Fruit fly (Drosophila melanogaster) whole organism, embryonic: Measurements from ENCODE around the gene Ubc7.

Experiments
- Adf1 ChIP-seq: fragments of 200-800 bp; sonication (Bioruptor generic); IDR thresholded peaks from 2 replicates; pipeline ENCODE4 v1.3.6; 2022; ENCODE audit warnings: missing biosample characterization, missing genetic modification characterization
- Bteb2 ChIP-seq: fragments of 200-800 bp; sonication (Bioruptor generic); optimal IDR thresholded peaks from 2 replicates; lab custom pipeline; 2016; ENCODE audit warnings: missing biosample characterization, missing genetic modification characterization
- CG10147 ChIP-seq: fragments of 200-800 bp; sonication (Bioruptor generic); optimal IDR thresholded peaks from 2 replicates; lab custom pipeline; 2019; ENCODE audit warnings: missing biosample characterization, mild to moderate bottlenecking, missing genetic modification characterization, moderate library complexity
- CG10366 ChIP-seq: fragments of 200-800 bp; sonication (Bioruptor generic); IDR thresholded peaks from 2 replicates; pipeline ENCODE4 v1.3.6; 2022; ENCODE audit warnings: missing biosample characterization, missing genetic modification characterization
- CG10431 ChIP-seq: fragments of 200-800 bp; sonication (Bioruptor generic); optimal IDR thresholded peaks from 3 replicates; lab custom pipeline; 2018; ENCODE audit warnings: missing biosample characterization, mild to moderate bottlenecking, missing genetic modification characterization
- CG11398 ChIP-seq: fragments of 200-800 bp; sonication (Bioruptor generic); optimal IDR thresholded peaks from 2 replicates; lab custom pipeline; 2016; ENCODE audit warnings: missing biosample characterization, missing genetic modification characterization
- CG14710 ChIP-seq: fragments of 200-800 bp; sonication (Bioruptor generic); optimal IDR thresholded peaks from 3 replicates; lab custom pipeline; 2019; ENCODE audit warnings: missing biosample characterization, mild to moderate bottlenecking, missing genetic modification characterization, moderate library complexity
- CG1602 ChIP-seq: fragments of 200-800 bp; sonication (Bioruptor generic); optimal IDR thresholded peaks from 3 replicates; lab custom pipeline; 2016; ENCODE audit warnings: missing biosample characterization, missing genetic modification characterization
- CG16813 ChIP-seq: fragments of 200-800 bp; sonication (Bioruptor generic); IDR thresholded peaks from 3 replicates; pipeline ENCODE4 v1.3.6; 2022; ENCODE audit warnings: missing biosample characterization, missing genetic modification characterization; ENCODE audit not compliant: partially characterized antibody
- CG17568 ChIP-seq: fragments of 200-800 bp; sonication (Bioruptor generic); optimal IDR thresholded peaks from 2 replicates; lab custom pipeline; 2018; ENCODE audit warnings: missing biosample characterization, mild to moderate bottlenecking, missing genetic modification characterization, moderate library complexity
- CG17802 ChIP-seq: fragments of 200-800 bp; sonication (Bioruptor generic); optimal IDR thresholded peaks from 2 replicates; lab custom pipeline; 2018; ENCODE audit warnings: missing biosample characterization, mild to moderate bottlenecking, missing genetic modification characterization, moderate library complexity
- CG18764 ChIP-seq: fragments of 200-800 bp; sonication (Bioruptor generic); optimal IDR thresholded peaks from 3 replicates; lab custom pipeline; 2016; ENCODE audit warnings: missing biosample characterization, missing genetic modification characterization
- CG2129 ChIP-seq: fragments of 200-800 bp; sonication (Bioruptor generic); IDR thresholded peaks from 2 replicates; pipeline ENCODE4 v1.3.6; 2022; ENCODE audit warnings: missing biosample characterization, missing genetic modification characterization; ENCODE audit not compliant: partially characterized antibody
- CG4360 ChIP-seq: fragments of 200-800 bp; sonication (Bioruptor generic); IDR thresholded peaks from 2 replicates; pipeline ENCODE4 v1.3.6; 2022; ENCODE audit warnings: missing biosample characterization, missing genetic modification characterization
- CG4707 ChIP-seq: fragments of 200-800 bp; sonication (Bioruptor generic); optimal IDR thresholded peaks from 2 replicates; lab custom pipeline; 2018; ENCODE audit warnings: missing biosample characterization, mild to moderate bottlenecking, missing genetic modification characterization, moderate library complexity
- CG4820 ChIP-seq: fragments of 200-800 bp; sonication (Bioruptor generic); optimal IDR thresholded peaks from 3 replicates; lab custom pipeline; 2016; ENCODE audit warnings: missing biosample characterization, missing genetic modification characterization
- CG6689 ChIP-seq: fragments of 200-800 bp; sonication (Bioruptor generic); IDR thresholded peaks from 2 replicates; pipeline ENCODE4 v1.3.6; 2022; ENCODE audit warnings: missing biosample characterization, missing genetic modification characterization
- CG6765 ChIP-seq: fragments of 200-800 bp; sonication (Bioruptor generic); optimal IDR thresholded peaks from 3 replicates; lab custom pipeline; 2017; ENCODE audit warnings: missing biosample characterization, mild to moderate bottlenecking, missing genetic modification characterization
- CG7963 ChIP-seq: fragments of 200-800 bp; sonication (Bioruptor generic); IDR thresholded peaks from 3 replicates; pipeline ENCODE4 v1.3.6; 2022; ENCODE audit warnings: missing biosample characterization, missing genetic modification characterization; ENCODE audit not compliant: partially characterized antibody
- CG8281 ChIP-seq: fragments of 200-800 bp; sonication (Bioruptor generic); optimal IDR thresholded peaks from 2 replicates; lab custom pipeline; 2018; ENCODE audit warnings: missing biosample characterization, mild to moderate bottlenecking, missing genetic modification characterization, moderate library complexity
- CTCF ChIP-seq: fragments of 200-800 bp; sonication (Bioruptor generic); optimal IDR thresholded peaks from 2 replicates; lab custom pipeline; 2017; ENCODE audit warnings: missing biosample characterization, mild to moderate bottlenecking, missing genetic modification characterization, moderate library complexity
- ERR ChIP-seq: fragments of 200-800 bp; sonication (Bioruptor generic); optimal IDR thresholded peaks from 2 replicates; lab custom pipeline; 2016; ENCODE audit warnings: missing biosample characterization, missing genetic modification characterization
- GATAe ChIP-seq: fragments of 200-800 bp; sonication (Bioruptor generic); conservative IDR thresholded peaks from 2 replicates; pipeline ENCODE4 v1.3.6; 2022; ENCODE audit warnings: missing biosample characterization, missing genetic modification characterization
- Gug ChIP-seq: fragments of 200-800 bp; sonication (Bioruptor generic); IDR thresholded peaks from 4 replicates; pipeline ENCODE4 v1.3.6; 2022; ENCODE audit warnings: missing biosample characterization, missing genetic modification characterization
- Hey ChIP-seq: fragments of 200-800 bp; sonication (Bioruptor generic); optimal IDR thresholded peaks from 3 replicates; lab custom pipeline; 2018; ENCODE audit warnings: missing biosample characterization, mild to moderate bottlenecking, missing genetic modification characterization
- Hr51 ChIP-seq, 2 experiments: fragments of 200-800 bp; sonication (Bioruptor generic); optimal IDR thresholded peaks; 2 replicates in 1 of 2; 3 replicates in 1 of 2; lab custom pipeline; 2016 to 2018; ENCODE audit warnings: missing biosample characterization in 2 of 2, missing genetic modification characterization in 2 of 2, mild to moderate bottlenecking in 1 of 2, moderate library complexity in 1 of 2
- Hr78 ChIP-seq, 2 experiments: fragments of 200-800 bp in 1 of 2; fragments of >200 bp in 1 of 2; sonication (Bioruptor generic) in 1 of 2; optimal IDR thresholded peaks; 2 replicates each; lab custom pipeline; 2017 to 2019; ENCODE audit warnings: missing biosample characterization in 2 of 2, missing genetic modification characterization in 2 of 2, mild to moderate bottlenecking in 1 of 2, moderate library complexity in 1 of 2
- Kr ChIP-seq: fragments of 200-800 bp; sonication (Bioruptor generic); optimal IDR thresholded peaks from 2 replicates; lab custom pipeline; 2017; ENCODE audit warnings: missing biosample characterization, mild to moderate bottlenecking, missing genetic modification characterization
- NC2β ChIP-seq: fragments of 200-800 bp; sonication (Bioruptor generic); optimal IDR thresholded peaks from 2 replicates; lab custom pipeline; 2016; ENCODE audit warnings: missing biosample characterization, missing genetic modification characterization
- NFAT ChIP-seq: fragments of 200-800 bp; sonication (Bioruptor generic); IDR thresholded peaks from 2 replicates; pipeline ENCODE4 v1.3.6; 2022; ENCODE audit warnings: missing biosample characterization, missing genetic modification characterization
- Nf-YC ChIP-seq: fragments of 200-800 bp; optimal IDR thresholded peaks from 3 replicates; lab custom pipeline; 2019; ENCODE audit warnings: missing biosample characterization, mild to moderate bottlenecking, missing genetic modification characterization, moderate library complexity
- Scr ChIP-seq: fragments of 200-800 bp; sonication (Bioruptor generic); IDR thresholded peaks from 2 replicates; pipeline ENCODE4 v1.3.6; 2022; ENCODE audit warnings: missing biosample characterization, missing genetic modification characterization; ENCODE audit not compliant: partially characterized antibody
- Spps ChIP-seq: fragments of 200-800 bp; sonication (Bioruptor generic); optimal IDR thresholded peaks from 2 replicates; lab custom pipeline; 2018; ENCODE audit warnings: missing biosample characterization, mild to moderate bottlenecking, missing genetic modification characterization
- amos ChIP-seq: fragments of 200-800 bp; sonication (Bioruptor generic); IDR thresholded peaks from 2 replicates; pipeline ENCODE4 v1.3.6; 2022; ENCODE audit warnings: missing biosample characterization, missing genetic modification characterization; ENCODE audit not compliant: partially characterized antibody
- ash1 ChIP-seq: fragments of 200-800 bp; sonication (Bioruptor generic); optimal IDR thresholded peaks from 2 replicates; lab custom pipeline; 2018; ENCODE audit warnings: missing biosample characterization, mild to moderate bottlenecking, missing genetic modification characterization
- bcd ChIP-seq: fragments of 200-800 bp; sonication (Bioruptor generic); optimal IDR thresholded peaks from 2 replicates; lab custom pipeline; 2017; ENCODE audit warnings: missing biosample characterization, mild to moderate bottlenecking, missing genetic modification characterization
- exex ChIP-seq: fragments of 200-800 bp; sonication (Bioruptor generic); optimal IDR thresholded peaks from 4 replicates; lab custom pipeline; 2018; ENCODE audit warnings: missing biosample characterization, mild to moderate bottlenecking, missing genetic modification characterization, moderate library complexity
- eyg ChIP-seq: fragments of 200-800 bp; sonication (Bioruptor generic); optimal IDR thresholded peaks from 3 replicates; lab custom pipeline; 2016; ENCODE audit warnings: missing biosample characterization, missing genetic modification characterization
- gfzf ChIP-seq: fragments of 200-800 bp; sonication (Bioruptor generic); optimal IDR thresholded peaks from 2 replicates; lab custom pipeline; 2016; ENCODE audit warnings: missing biosample characterization, mild to moderate bottlenecking, missing genetic modification characterization, moderate library complexity
- gsb-n ChIP-seq: fragments of 200-800 bp; sonication (Bioruptor generic); optimal IDR thresholded peaks from 3 replicates; lab custom pipeline; 2018; ENCODE audit warnings: missing biosample characterization, mild to moderate bottlenecking, missing genetic modification characterization
- h ChIP-seq: fragments of >200 bp; optimal IDR thresholded peaks from 2 replicates; lab custom pipeline; 2017
- jigr1 ChIP-seq: fragments of 200-800 bp; sonication (Bioruptor generic); IDR thresholded peaks from 3 replicates; pipeline ENCODE4 v1.3.6; 2022; ENCODE audit warnings: missing biosample characterization, missing genetic modification characterization
- nau ChIP-seq: fragments of 200-800 bp; sonication (Bioruptor generic); optimal IDR thresholded peaks from 3 replicates; lab custom pipeline; 2017; ENCODE audit warnings: missing biosample characterization, mild to moderate bottlenecking, missing genetic modification characterization, missing genetic modification reagents
- nmo ChIP-seq: fragments of 200-800 bp; sonication (Bioruptor generic); optimal IDR thresholded peaks from 2 replicates; lab custom pipeline; 2018; ENCODE audit warnings: missing biosample characterization, mild to moderate bottlenecking, missing genetic modification characterization, moderate library complexity
- p53 ChIP-seq: fragments of 200-800 bp; sonication (Bioruptor generic); optimal IDR thresholded peaks from 2 replicates; lab custom pipeline; 2016; ENCODE audit warnings: missing biosample characterization, missing genetic modification characterization
- psq ChIP-seq: fragments of 200-800 bp; sonication (Bioruptor generic); optimal IDR thresholded peaks from 2 replicates; lab custom pipeline; 2017; ENCODE audit warnings: missing biosample characterization, missing genetic modification characterization
- sim ChIP-seq: fragments of 200-800 bp; sonication (Bioruptor generic); IDR thresholded peaks from 2 replicates; pipeline ENCODE4 v1.3.6; 2022; ENCODE audit warnings: missing biosample characterization, missing genetic modification characterization
- slbo ChIP-seq: fragments of 200-800 bp; sonication (Bioruptor generic); IDR thresholded peaks from 2 replicates; pipeline ENCODE4 v1.3.6; 2022; ENCODE audit warnings: missing biosample characterization, missing genetic modification characterization
- tna ChIP-seq: fragments of 200-800 bp; sonication (Bioruptor generic); IDR thresholded peaks from 2 replicates; pipeline ENCODE4 v1.3.6; 2022; ENCODE audit warnings: missing biosample characterization, missing genetic modification characterization; ENCODE audit not compliant: partially characterized antibody
- wor ChIP-seq: fragments of 200-800 bp; sonication (Bioruptor generic); IDR thresholded peaks from 2 replicates; pipeline ENCODE4 v1.3.6; 2022; ENCODE audit warnings: missing biosample characterization, missing genetic modification characterization
- yki ChIP-seq: fragments of >200 bp; optimal IDR thresholded peaks from 3 replicates; lab custom pipeline; 2018

Gene Ubc7

dm6 chrX:16644535-16645131, 51.2 kb downstream of the Ubc7 start (continued):
- TF ChIP-seq Adf1 (GFP tag; lab: Robert Waterston, UW) (no peak), psq (GFP tag; lab: Kevin White, UChicago) (no peak), CG1602 (GFP tag; lab: Kevin White, UChicago) (peak; percentile 26), CG16813 (GFP tag; lab: Robert Waterston, UW) (no peak), CG11398 (GFP tag; lab: Kevin White, UChicago) (peak; percentile 65), CG17568 (peak; percentile 61), jigr1 (no peak), CG14710 (tag; lab: Kevin White, UChicago) (peak; percentile 41), sim (GFP tag; lab: Robert Waterston, UW) (no peak), Hey (tag; lab: Kevin White, UChicago) (peak; percentile 29), CG10147 (GFP tag; lab: Kevin White, UChicago) (no peak), CG10431 (GFP tag; lab: Kevin White, UChicago) (peak; percentile 33), ERR (GFP tag; lab: Kevin White, UChicago) (no peak), nmo (GFP tag; lab: Kevin White, UChicago) (no peak), gsb-n (peak; percentile 76), Bteb2 (GFP tag; lab: Kevin White, UChicago) (no peak), CG8281 (tag; lab: Kevin White, UChicago) (no peak), gfzf (GFP tag; lab: Kevin White, UChicago) (no peak), ash1 (GFP tag; lab: Kevin White, UChicago) (peak; percentile 20), exex (tag; lab: Kevin White, UChicago) (peak; percentile 33), GATAe (GFP tag; lab: Robert Waterston, UW) (no peak), p53 (GFP tag; lab: Kevin White, UChicago) (no peak), tna (GFP tag; lab: Robert Waterston, UW) (no peak), bcd (GFP tag; lab: Kevin White, UChicago) (peak; percentile 28), CG6689 (GFP tag; lab: Robert Waterston, UW) (peak; percentile 25; the same call in 1 of the 2 replicates), Scr (GFP tag; lab: Robert Waterston, UW) (no peak), amos (GFP tag; lab: Robert Waterston, UW) (no peak), CG7963 (GFP tag; lab: Robert Waterston, UW) (no peak), NFAT (GFP tag; lab: Robert Waterston, UW) (no peak), h (lab: Kevin White, UChicago) (no peak), CG6765 (GFP tag; lab: Kevin White, UChicago) (no peak), wor (GFP tag; lab: Robert Waterston, UW) (no peak), CG18764 (GFP tag; lab: Kevin White, UChicago) (no peak), Spps (peak; percentile 16), CG4707 (peak; percentile 72), eyg (GFP tag; lab: Kevin White, UChicago) (no peak), CG10366 (GFP tag; lab: Robert Waterston, UW) (no peak; the same call in 1 of the 2 replicates), slbo (GFP tag; lab: Robert Waterston, UW) (no peak), Hr78 (GFP tag; optimal IDR thresholded peaks at IDR 0.05; lab: Kevin White, UChicago) (peak in 1 of 2 experiments; percentile 72), yki (lab: Kevin White, UChicago) (no peak), nau (GFP tag; lab: Kevin White, UChicago) (peak; percentile 37), Nf-YC (no peak), CG2129 (GFP tag; lab: Robert Waterston, UW) (no peak), CTCF (no peak), Hr51 (GFP tag; optimal IDR thresholded peaks at IDR 0.05; lab: Kevin White, UChicago) (peak; percentile 17 to 21), CG17802 (tag; lab: Kevin White, UChicago) (no peak), CG4360 (GFP tag; lab: Robert Waterston, UW) (no peak), NC2β (GFP tag; lab: Kevin White, UChicago) (peak; percentile 41), Kr (peak; percentile 49), Gug (GFP tag; lab: Robert Waterston, UW) (no peak), CG4820 (GFP tag; lab: Kevin White, UChicago) (no peak)
